Fruit fly (Drosophila melanogaster) whole organism, embryonic: ENCODE data around the gene CG3630.

ENCODE experiments used
- Ada2b ChIP-seq: fragments of 200-800 bp; sonication (Bioruptor generic); IDR thresholded peaks from 2 replicates; pipeline ENCODE4 v1.3.6; 2022; ENCODE audit warnings: missing biosample characterization, missing genetic modification characterization
- Aef1 ChIP-seq: fragments of 200-800 bp; sonication (Bioruptor generic); IDR thresholded peaks from 3 replicates; pipeline ENCODE4 v1.3.6; 2022; ENCODE audit warnings: missing biosample characterization, missing genetic modification characterization
- Atf3 ChIP-seq: fragments of 200-800 bp; sonication (Bioruptor generic); optimal IDR thresholded peaks from 3 replicates; lab custom pipeline; 2016; ENCODE audit warnings: missing biosample characterization, missing genetic modification characterization
- BtbVII ChIP-seq: fragments of 200-800 bp; sonication (Bioruptor generic); optimal IDR thresholded peaks from 3 replicates; lab custom pipeline; 2017; ENCODE audit warnings: missing biosample characterization, mild to moderate bottlenecking, missing genetic modification characterization
- Bteb2 ChIP-seq: fragments of 200-800 bp; sonication (Bioruptor generic); optimal IDR thresholded peaks from 2 replicates; lab custom pipeline; 2016; ENCODE audit warnings: missing biosample characterization, missing genetic modification characterization
- CG10209 ChIP-seq: fragments of 200-800 bp; sonication (Bioruptor generic); optimal IDR thresholded peaks from 3 replicates; lab custom pipeline; 2017; ENCODE audit warnings: missing biosample characterization, mild to moderate bottlenecking, missing genetic modification characterization, missing genetic modification reagents
- CG11696 ChIP-seq: fragments of 200-800 bp; sonication (Bioruptor generic); IDR thresholded peaks from 2 replicates; pipeline ENCODE4 v1.3.6; 2022; ENCODE audit warnings: missing biosample characterization, missing genetic modification characterization
- CG12299 ChIP-seq: fragments of 200-800 bp; sonication (Bioruptor generic); optimal IDR thresholded peaks from 2 replicates; lab custom pipeline; 2018; ENCODE audit warnings: missing biosample characterization, mild to moderate bottlenecking, missing genetic modification characterization
- CG14860 ChIP-seq: fragments of 200-800 bp; sonication (Bioruptor generic); IDR thresholded peaks from 3 replicates; pipeline ENCODE4 v1.3.6; 2022; ENCODE audit warnings: missing biosample characterization, missing genetic modification characterization; ENCODE audit not compliant: partially characterized antibody
- CG15601 ChIP-seq: fragments of 200-800 bp; sonication (Bioruptor generic); optimal IDR thresholded peaks from 3 replicates; lab custom pipeline; 2019; ENCODE audit warnings: missing biosample characterization, mild to moderate bottlenecking, missing genetic modification characterization, moderate library complexity
- CG15696 ChIP-seq: fragments of 200-800 bp; sonication (Bioruptor generic); optimal IDR thresholded peaks from 2 replicates; lab custom pipeline; 2019; ENCODE audit warnings: missing biosample characterization, mild to moderate bottlenecking, missing genetic modification characterization, moderate library complexity
- CG1647 ChIP-seq: fragments of 200-800 bp; sonication (Bioruptor generic); optimal IDR thresholded peaks from 3 replicates; lab custom pipeline; 2016; ENCODE audit warnings: missing biosample characterization, missing genetic modification characterization
- CG17186 ChIP-seq: fragments of 200-800 bp; sonication (Bioruptor generic); optimal IDR thresholded peaks from 3 replicates; lab custom pipeline; 2017; ENCODE audit warnings: missing biosample characterization, missing genetic modification reagents, missing genetic modification characterization
- CG33557 ChIP-seq: fragments of 200-800 bp; sonication (Bioruptor generic); optimal IDR thresholded peaks from 2 replicates; lab custom pipeline; 2019; ENCODE audit warnings: missing biosample characterization, mild to moderate bottlenecking, missing genetic modification characterization, moderate library complexity
- CG34224 ChIP-seq: fragments of 200-800 bp; sonication (Bioruptor generic); IDR thresholded peaks from 3 replicates; pipeline ENCODE4 v1.3.6; 2022; ENCODE audit warnings: missing biosample characterization, missing genetic modification characterization; ENCODE audit not compliant: partially characterized antibody
- CG3726 ChIP-seq: fragments of 200-800 bp; sonication (Bioruptor generic); IDR thresholded peaks from 3 replicates; pipeline ENCODE4, ENCODE4 v1.3.6; 2022; ENCODE audit warnings: missing biosample characterization, missing genetic modification characterization
- CG6765 ChIP-seq: fragments of 200-800 bp; sonication (Bioruptor generic); optimal IDR thresholded peaks from 3 replicates; lab custom pipeline; 2017; ENCODE audit warnings: missing biosample characterization, mild to moderate bottlenecking, missing genetic modification characterization
- CHES-1-like ChIP-seq: fragments of 200-800 bp; sonication (Bioruptor generic); optimal IDR thresholded peaks from 2 replicates; lab custom pipeline; 2016; ENCODE audit warnings: missing biosample characterization, missing genetic modification characterization
- CrebB ChIP-seq: fragments of 200-800 bp; sonication (Bioruptor generic); optimal IDR thresholded peaks from 3 replicates; lab custom pipeline; 2018; ENCODE audit warnings: missing biosample characterization, mild to moderate bottlenecking, missing genetic modification characterization
- D19B ChIP-seq: fragments of 200-800 bp; sonication (Bioruptor generic); optimal IDR thresholded peaks from 2 replicates; lab custom pipeline; 2017; ENCODE audit warnings: missing biosample characterization, mild to moderate bottlenecking, missing genetic modification characterization
- Dad ChIP-seq: fragments of 200-800 bp; sonication (Bioruptor generic); optimal IDR thresholded peaks from 3 replicates; lab custom pipeline; 2016; ENCODE audit warnings: missing biosample characterization, missing genetic modification characterization
- Doc3 ChIP-seq: fragments of 200-800 bp; sonication (Bioruptor generic); IDR thresholded peaks from 3 replicates; pipeline ENCODE4 v1.3.6; 2022; ENCODE audit warnings: missing biosample characterization, missing genetic modification characterization; ENCODE audit not compliant: partially characterized antibody
- Drgx ChIP-seq: fragments of 200-800 bp; sonication (Bioruptor generic); IDR thresholded peaks from 2 replicates; pipeline ENCODE4 v1.3.6; 2022; ENCODE audit warnings: missing biosample characterization, missing genetic modification characterization
- Fer1 ChIP-seq: fragments of 200-800 bp; sonication (Bioruptor generic); optimal IDR thresholded peaks from 2 replicates; lab custom pipeline; 2017; ENCODE audit warnings: missing biosample characterization, mild to moderate bottlenecking, missing genetic modification characterization
- HLH3B ChIP-seq: fragments of 200-800 bp; sonication (Bioruptor generic); IDR thresholded peaks from 2 replicates; pipeline ENCODE4 v1.3.6; 2022; ENCODE audit warnings: missing biosample characterization, missing genetic modification characterization
- Hmx ChIP-seq: fragments of 200-800 bp; sonication (Bioruptor generic); optimal IDR thresholded peaks from 2 replicates; lab custom pipeline; 2016; ENCODE audit warnings: missing biosample characterization, missing genetic modification characterization
- Hr3 ChIP-seq: fragments of 200-800 bp; sonication (Bioruptor generic); optimal IDR thresholded peaks from 3 replicates; lab custom pipeline; 2016; ENCODE audit warnings: missing biosample characterization, missing genetic modification characterization
- Hsf ChIP-seq: fragments of 200-800 bp; sonication (Bioruptor generic); optimal IDR thresholded peaks from 3 replicates; lab custom pipeline; 2016; ENCODE audit warnings: missing biosample characterization, missing genetic modification characterization
- Max ChIP-seq: fragments of 200-800 bp; sonication (Bioruptor generic); optimal IDR thresholded peaks from 2 replicates; lab custom pipeline; 2016; ENCODE audit warnings: missing biosample characterization, mild to moderate bottlenecking, missing genetic modification characterization
- Med ChIP-seq: fragments of 200-800 bp; sonication (Bioruptor generic); peaks from one replicate; lab custom pipeline; 2016; ENCODE audit warnings: missing biosample characterization, missing genetic modification characterization, mild to moderate bottlenecking, inconsistent platforms, moderate library complexity
- NFAT ChIP-seq: fragments of 200-800 bp; sonication (Bioruptor generic); IDR thresholded peaks from 2 replicates; pipeline ENCODE4 v1.3.6; 2022; ENCODE audit warnings: missing biosample characterization, missing genetic modification characterization
- Oli ChIP-seq: fragments of 200-800 bp; sonication (Bioruptor generic); optimal IDR thresholded peaks from 2 replicates; lab custom pipeline; 2018; ENCODE audit warnings: missing biosample characterization, mild to moderate bottlenecking, missing genetic modification characterization, moderate library complexity
- Tbp ChIP-seq: fragments of >200 bp; optimal IDR thresholded peaks from 2 replicates; lab custom pipeline; 2018; ENCODE audit warnings: missing biosample characterization, missing genetic modification characterization
- Xbp1 ChIP-seq: fragments of 200-800 bp; sonication (Bioruptor generic); optimal IDR thresholded peaks from 3 replicates; lab custom pipeline; 2016; ENCODE audit warnings: missing biosample characterization, mild to moderate bottlenecking, missing genetic modification characterization
- al ChIP-seq: fragments of 200-800 bp; sonication (Bioruptor generic); IDR thresholded peaks from 2 replicates; pipeline ENCODE4 v1.3.6; 2022; ENCODE audit warnings: missing biosample characterization, missing genetic modification characterization
- br ChIP-seq: fragments of >200 bp; optimal IDR thresholded peaks from 2 replicates; lab custom pipeline; 2017
- caup ChIP-seq: fragments of 200-800 bp; sonication (Bioruptor generic); optimal IDR thresholded peaks from 3 replicates; lab custom pipeline; 2017; ENCODE audit warnings: missing biosample characterization, mild to moderate bottlenecking, missing genetic modification characterization, moderate library complexity; ENCODE audit not compliant: severe bottlenecking
- croc ChIP-seq: fragments of 200-800 bp; sonication (Bioruptor generic); conservative IDR thresholded peaks from 3 replicates; pipeline ENCODE4 v1.3.6; 2022; ENCODE audit warnings: missing biosample characterization, missing genetic modification characterization
- grn ChIP-seq: fragments of 200-800 bp; sonication (Bioruptor generic); optimal IDR thresholded peaks from 3 replicates; lab custom pipeline; 2017; ENCODE audit warnings: missing biosample characterization, missing genetic modification characterization
- gsb-n ChIP-seq: fragments of 200-800 bp; sonication (Bioruptor generic); optimal IDR thresholded peaks from 3 replicates; lab custom pipeline; 2018; ENCODE audit warnings: missing biosample characterization, mild to moderate bottlenecking, missing genetic modification characterization
- ind ChIP-seq: fragments of 200-800 bp; sonication (Bioruptor generic); optimal IDR thresholded peaks from 3 replicates; lab custom pipeline; 2016; ENCODE audit warnings: missing biosample characterization, missing genetic modification characterization
- lola ChIP-seq, 3 experiments: fragments of >200 bp in 2 of 3; fragments of 200-800 bp in 1 of 3; sonication (Bioruptor generic) in 1 of 3; optimal IDR thresholded peaks; 2 replicates each; lab custom pipeline; 2017 to 2019; ENCODE audit warnings: missing biosample characterization in 3 of 3, missing genetic modification characterization in 3 of 3, mild to moderate bottlenecking in 1 of 3, moderate library complexity in 1 of 3
- luna ChIP-seq: fragments of 200-800 bp; sonication (Bioruptor generic); optimal IDR thresholded peaks from 2 replicates; lab custom pipeline; 2016; ENCODE audit warnings: missing biosample characterization, missing genetic modification characterization
- mld ChIP-seq: fragments of 200-800 bp; sonication (Bioruptor generic); IDR thresholded peaks from 3 replicates; pipeline ENCODE4 v1.3.6; 2022; ENCODE audit warnings: missing biosample characterization, missing genetic modification characterization; ENCODE audit not compliant: partially characterized antibody
- pb ChIP-seq: fragments of 200-800 bp; sonication (Bioruptor generic); optimal IDR thresholded peaks from 3 replicates; lab custom pipeline; 2016; ENCODE audit warnings: missing biosample characterization, missing genetic modification characterization
- seq ChIP-seq: fragments of 200-800 bp; sonication (Bioruptor generic); IDR thresholded peaks from 2 replicates; pipeline ENCODE4 v1.3.6; 2022; ENCODE audit warnings: missing biosample characterization, missing genetic modification characterization
- sim ChIP-seq: fragments of 200-800 bp; sonication (Bioruptor generic); IDR thresholded peaks from 2 replicates; pipeline ENCODE4 v1.3.6; 2022; ENCODE audit warnings: missing biosample characterization, missing genetic modification characterization
- twi ChIP-seq: fragments of 200-800 bp; optimal IDR thresholded peaks from 2 replicates; lab custom pipeline; 2019; ENCODE audit warnings: missing biosample characterization, mild to moderate bottlenecking, missing genetic modification characterization, moderate library complexity

CG3630 gene

DNA sequence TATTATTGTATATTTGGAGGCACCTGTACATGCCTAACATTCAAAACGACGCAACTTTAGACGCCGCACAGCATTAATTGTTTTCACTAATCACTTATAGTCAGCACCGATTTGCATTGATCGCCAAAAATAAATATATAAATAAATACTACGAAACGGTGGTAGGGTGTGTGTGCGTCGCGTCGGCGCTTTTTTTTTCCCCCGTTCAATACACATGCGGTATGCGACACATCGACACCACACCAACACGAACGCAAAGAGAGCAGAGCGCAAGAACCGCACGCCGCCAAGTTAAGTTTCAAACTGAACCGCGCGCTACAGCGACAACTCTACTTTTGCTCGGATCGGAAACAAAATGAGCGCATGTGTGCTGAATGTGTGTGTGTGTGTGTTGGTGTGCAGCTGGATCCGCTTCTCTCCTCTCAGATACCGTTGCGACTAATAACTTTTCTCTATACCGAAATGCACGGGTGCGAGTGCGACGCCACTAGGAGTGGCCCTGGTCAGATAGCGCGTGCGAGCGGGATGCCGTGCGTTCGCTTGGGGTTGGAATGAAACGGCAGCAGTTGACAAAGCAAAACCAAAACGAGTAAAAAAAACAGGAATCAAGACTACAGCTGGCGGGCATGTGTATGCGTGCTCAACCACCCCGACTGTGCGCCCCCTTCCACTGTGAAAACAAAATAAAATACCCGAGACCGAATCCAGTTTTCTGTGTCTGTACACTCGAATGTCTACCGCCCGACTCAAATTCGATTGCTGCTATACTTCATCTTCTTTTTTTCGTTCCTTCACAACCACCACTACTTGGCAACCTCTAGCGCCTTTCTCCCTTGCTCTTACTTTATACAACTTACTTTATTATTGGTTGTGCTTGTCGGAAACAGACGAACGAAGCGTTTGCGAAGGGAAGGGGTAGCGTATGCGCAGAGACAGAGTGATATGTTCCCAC lies 38.7 kb upstream of the CG3630 start, which contains the start of gene ph-d (continued):
- peak; percentile 44 for TF ChIP-seq BtbVII (GFP tag; lab: Kevin White, UChicago)
- peak; percentile 56 for TF ChIP-seq Xbp1 (GFP tag; lab: Kevin White, UChicago)
- TF ChIP-seq CG15696, result peak; percentile 20
- TF ChIP-seq twi, result peak; percentile 96
- TF ChIP-seq D19B (GFP tag; lab: Kevin White, UChicago), result peak; percentile 28
- TF ChIP-seq CG14860, result no peak
- TF ChIP-seq CG3726 (GFP tag; lab: Robert Waterston, UW), result no peak
- TF ChIP-seq Hmx (GFP tag; lab: Kevin White, UChicago), result no peak
- TF ChIP-seq Aef1, result peak; percentile 37; the same call in 1 of the 3 replicates
- TF ChIP-seq al, result no peak
- TF ChIP-seq Max, result peak; percentile 26
- TF ChIP-seq CG12299 (tag; lab: Kevin White, UChicago), result peak; percentile 56
- peak; percentile 13 for TF ChIP-seq pb (GFP tag; lab: Kevin White, UChicago)
- peak; percentile 91 for TF ChIP-seq Drgx (GFP tag; lab: Robert Waterston, UW)
- TF ChIP-seq croc (GFP tag; lab: Robert Waterston, UW), result no peak; the same call in 2 of the 3 replicates
- TF ChIP-seq Bteb2 (GFP tag; lab: Kevin White, UChicago), result no peak
- peak; percentile 48 for TF ChIP-seq Fer1
- peak; percentile 55 for TF ChIP-seq CG10209
- peak; percentile 41 for TF ChIP-seq CG33557 (GFP tag; lab: Kevin White, UChicago)
- peak; percentile 28 for TF ChIP-seq CG15601 (tag; lab: Kevin White, UChicago)
- no peak for TF ChIP-seq Hr3
- TF ChIP-seq Dad, result no peak
- no peak for TF ChIP-seq Atf3 (GFP tag; lab: Kevin White, UChicago)
- no peak for TF ChIP-seq grn (GFP tag; lab: Kevin White, UChicago)
- TF ChIP-seq caup (GFP tag; lab: Kevin White, UChicago), result peak; percentile 42
- TF ChIP-seq ind, result peak; percentile 46
- TF ChIP-seq CG6765 (GFP tag; lab: Kevin White, UChicago), result no peak
- peak; percentile 60 for TF ChIP-seq Oli (tag; lab: Kevin White, UChicago)
- no peak for TF ChIP-seq br
- peak; percentile 33 for TF ChIP-seq CG1647 (GFP tag; lab: Kevin White, UChicago)
- TF ChIP-seq sim (GFP tag; lab: Robert Waterston, UW), result no peak
- peak; percentile 17 for TF ChIP-seq gsb-n (tag; lab: Kevin White, UChicago)
- no peak; the same call in 2 of the 3 replicates for TF ChIP-seq mld (GFP tag; lab: Robert Waterston, UW)
- TF ChIP-seq seq (GFP tag; lab: Robert Waterston, UW), result peak; percentile 80
- peak in 1 of 3 experiments; percentile 58 for TF ChIP-seq lola (GFP tag; optimal IDR thresholded peaks at IDR 0.05; lab: Kevin White, UChicago)
- peak; percentile 42; the same call in 1 of the 2 replicates for TF ChIP-seq HLH3B (GFP tag; lab: Robert Waterston, UW)
- peak; percentile 26; the same call in 1 of the 2 replicates for TF ChIP-seq Ada2b
- TF ChIP-seq CrebB (tag; lab: Kevin White, UChicago), result no peak
- TF ChIP-seq NFAT (GFP tag; lab: Robert Waterston, UW), result peak; percentile 45
- TF ChIP-seq CG17186 (GFP tag; lab: Kevin White, UChicago), result no peak
- no peak for TF ChIP-seq luna (GFP tag; lab: Kevin White, UChicago)
- TF ChIP-seq Med (GFP tag; lab: Kevin White, UChicago), result peak; percentile 81
- 0 out of 2 replicates have a peak, but pooled peaks have one; percentile 31 for TF ChIP-seq CG11696 (GFP tag; lab: Robert Waterston, UW)
- peak; percentile 48 for TF ChIP-seq CHES-1-like (GFP tag; lab: Kevin White, UChicago)
- peak; percentile 23; the same call in 2 of the 3 replicates for TF ChIP-seq CG34224
- TF ChIP-seq Tbp (GFP tag; lab: Kevin White, UChicago), result no peak
- TF ChIP-seq Doc3 (GFP tag; lab: Robert Waterston, UW), result no peak
- TF ChIP-seq Hsf (GFP tag; lab: Kevin White, UChicago), result peak; percentile 29
